Fruit fly (Drosophila melanogaster) whole organism, embryonic: ENCODE data around the gene CG10470.

Experiments used
- Antp ChIP-seq: fragments of 200-800 bp; sonication (Bioruptor generic); optimal IDR thresholded peaks from 3 replicates; lab custom pipeline; 2016; ENCODE audit warnings: missing biosample characterization, missing genetic modification characterization
- Atf-2 ChIP-seq: fragments of 200-800 bp; sonication (Bioruptor generic); optimal IDR thresholded peaks from 2 replicates; lab custom pipeline; 2016; ENCODE audit warnings: missing biosample characterization, missing genetic modification characterization
- Blimp-1 ChIP-seq: fragments of 200-800 bp; sonication (Bioruptor generic); optimal IDR thresholded peaks from 3 replicates; lab custom pipeline; 2018; ENCODE audit warnings: missing biosample characterization, missing genetic modification characterization, mild to moderate bottlenecking, moderate library complexity, missing genetic modification reagents
- Bteb2 ChIP-seq: fragments of 200-800 bp; sonication (Bioruptor generic); optimal IDR thresholded peaks from 2 replicates; lab custom pipeline; 2016; ENCODE audit warnings: missing biosample characterization, missing genetic modification characterization
- CG10321 ChIP-seq: fragments of 200-800 bp; sonication (Bioruptor generic); IDR thresholded peaks from 2 replicates; pipeline ENCODE4 v1.3.6; 2022; ENCODE audit warnings: missing biosample characterization, missing genetic modification characterization
- CG12769 ChIP-seq: fragments of 200-800 bp; sonication (Bioruptor generic); optimal IDR thresholded peaks from 2 replicates; lab custom pipeline; 2019; ENCODE audit warnings: missing biosample characterization, mild to moderate bottlenecking, missing genetic modification characterization, moderate library complexity
- CG13424 ChIP-seq: fragments of 200-800 bp; sonication (Bioruptor generic); optimal IDR thresholded peaks from 2 replicates; lab custom pipeline; 2019; ENCODE audit warnings: missing biosample characterization, mild to moderate bottlenecking, missing genetic modification characterization, moderate library complexity
- CG14710 ChIP-seq: fragments of 200-800 bp; sonication (Bioruptor generic); optimal IDR thresholded peaks from 3 replicates; lab custom pipeline; 2019; ENCODE audit warnings: missing biosample characterization, mild to moderate bottlenecking, missing genetic modification characterization, moderate library complexity
- CG15479 ChIP-seq: fragments of 200-800 bp; sonication (Bioruptor generic); optimal IDR thresholded peaks from 3 replicates; lab custom pipeline; 2019; ENCODE audit warnings: missing biosample characterization, mild to moderate bottlenecking, missing genetic modification characterization, moderate library complexity
- CG17361 ChIP-seq: fragments of 200-800 bp; sonication (Bioruptor generic); IDR thresholded peaks from 3 replicates; pipeline ENCODE4 v1.3.6; 2022; ENCODE audit warnings: missing biosample characterization, missing genetic modification characterization
- CG17612 ChIP-seq: fragments of 200-800 bp; sonication (Bioruptor generic); IDR thresholded peaks from 2 replicates; pipeline ENCODE4 v1.3.6; 2022; ENCODE audit warnings: missing biosample characterization, missing genetic modification characterization
- CG17829 ChIP-seq: fragments of 200-800 bp; optimal IDR thresholded peaks from 2 replicates; lab custom pipeline; 2019; ENCODE audit warnings: missing biosample characterization, mild to moderate bottlenecking, missing genetic modification characterization, moderate library complexity
- CG2678 ChIP-seq: fragments of 200-800 bp; sonication (Bioruptor generic); optimal IDR thresholded peaks from 3 replicates; lab custom pipeline; 2019; ENCODE audit warnings: missing biosample characterization, mild to moderate bottlenecking, missing genetic modification characterization, moderate library complexity
- CG2875 ChIP-seq: fragments of 200-800 bp; sonication (Bioruptor generic); optimal IDR thresholded peaks from 2 replicates; lab custom pipeline; 2017; ENCODE audit warnings: missing biosample characterization, mild to moderate bottlenecking, missing genetic modification characterization, missing genetic modification reagents
- CG30020 ChIP-seq: fragments of 200-800 bp; optimal IDR thresholded peaks from 2 replicates; lab custom pipeline; 2019; ENCODE audit warnings: missing biosample characterization, mild to moderate bottlenecking, missing genetic modification characterization, moderate library complexity
- CG31224 ChIP-seq: fragments of 200-800 bp; sonication (Bioruptor generic); IDR thresholded peaks from 2 replicates; pipeline ENCODE4 v1.3.6; 2022; ENCODE audit warnings: missing biosample characterization, missing genetic modification characterization
- CG31441 ChIP-seq: fragments of 200-800 bp; sonication (Bioruptor generic); IDR thresholded peaks from 2 replicates; pipeline ENCODE4 v1.3.6; 2022; ENCODE audit warnings: missing biosample characterization, missing genetic modification characterization
- CG32532 ChIP-seq: fragments of 200-800 bp; sonication (Bioruptor generic); IDR thresholded peaks from 2 replicates; pipeline ENCODE4 v1.3.6; 2022; ENCODE audit warnings: missing biosample characterization, missing genetic modification characterization
- CG34422 ChIP-seq: fragments of 200-800 bp; sonication (Bioruptor generic); IDR thresholded peaks from 3 replicates; pipeline ENCODE4 v1.3.6; 2022; ENCODE audit warnings: missing biosample characterization, missing genetic modification characterization
- CG3726 ChIP-seq: fragments of 200-800 bp; sonication (Bioruptor generic); IDR thresholded peaks from 3 replicates; pipeline ENCODE4, ENCODE4 v1.3.6; 2022; ENCODE audit warnings: missing biosample characterization, missing genetic modification characterization
- CG3995 ChIP-seq: fragments of 200-800 bp; sonication (Bioruptor generic); optimal IDR thresholded peaks from 3 replicates; lab custom pipeline; 2016; ENCODE audit warnings: missing biosample characterization, missing genetic modification characterization
- CG4424 ChIP-seq: fragments of 200-800 bp; sonication (Bioruptor generic); optimal IDR thresholded peaks from 3 replicates; lab custom pipeline; 2016; ENCODE audit warnings: missing biosample characterization, missing genetic modification characterization
- CG6683 ChIP-seq: fragments of 200-800 bp; sonication (Bioruptor generic); optimal IDR thresholded peaks from 2 replicates; lab custom pipeline; 2017; ENCODE audit warnings: missing biosample characterization, mild to moderate bottlenecking, missing genetic modification characterization, missing genetic modification reagents
- CG6689 ChIP-seq: fragments of 200-800 bp; sonication (Bioruptor generic); IDR thresholded peaks from 2 replicates; pipeline ENCODE4 v1.3.6; 2022; ENCODE audit warnings: missing biosample characterization, missing genetic modification characterization
- CG6813 ChIP-seq: fragments of 200-800 bp; sonication (Bioruptor generic); optimal IDR thresholded peaks from 2 replicates; lab custom pipeline; 2017; ENCODE audit warnings: missing biosample characterization, missing genetic modification characterization, mild to moderate bottlenecking, moderate library complexity, missing genetic modification reagents
- CG9797 ChIP-seq: fragments of 200-800 bp; sonication (Bioruptor generic); optimal IDR thresholded peaks from 3 replicates; lab custom pipeline; 2018; ENCODE audit warnings: missing biosample characterization, mild to moderate bottlenecking, missing genetic modification characterization
- Fer3 ChIP-seq: fragments of 200-800 bp; sonication (Bioruptor generic); optimal IDR thresholded peaks from 2 replicates; lab custom pipeline; 2018; ENCODE audit warnings: missing biosample characterization, mild to moderate bottlenecking, missing genetic modification characterization, moderate library complexity
- HHEX ChIP-seq: fragments of 200-800 bp; sonication (Bioruptor generic); optimal IDR thresholded peaks from 3 replicates; lab custom pipeline; 2017; ENCODE audit warnings: missing biosample characterization, mild to moderate bottlenecking, missing genetic modification characterization, missing genetic modification reagents
- HLH4C ChIP-seq: fragments of 200-800 bp; sonication (Bioruptor generic); IDR thresholded peaks from 3 replicates; pipeline ENCODE4 v1.3.6; 2022; ENCODE audit warnings: missing biosample characterization, missing genetic modification characterization; ENCODE audit not compliant: partially characterized antibody
- HmgZ ChIP-seq: fragments of 200-800 bp; sonication (Bioruptor generic); optimal IDR thresholded peaks from 2 replicates; lab custom pipeline; 2018; ENCODE audit warnings: missing biosample characterization, mild to moderate bottlenecking, missing genetic modification characterization
- Jarid2 ChIP-seq: fragments of 200-800 bp; sonication (Bioruptor generic); optimal IDR thresholded peaks from 3 replicates; lab custom pipeline; 2017; ENCODE audit warnings: mild to moderate bottlenecking, missing biosample characterization, missing genetic modification reagents, missing genetic modification characterization
- MTF-1 ChIP-seq: fragments of 200-800 bp; sonication (Bioruptor generic); optimal IDR thresholded peaks from 2 replicates; lab custom pipeline; 2018; ENCODE audit warnings: missing biosample characterization, mild to moderate bottlenecking, missing genetic modification characterization, borderline replicate concordance
- Vsx1 ChIP-seq: fragments of 200-800 bp; sonication (Bioruptor generic); optimal IDR thresholded peaks from 2 replicates; lab custom pipeline; 2017; ENCODE audit warnings: missing biosample characterization, mild to moderate bottlenecking, missing genetic modification characterization, missing genetic modification reagents
- amos ChIP-seq: fragments of 200-800 bp; sonication (Bioruptor generic); IDR thresholded peaks from 2 replicates; pipeline ENCODE4 v1.3.6; 2022; ENCODE audit warnings: missing biosample characterization, missing genetic modification characterization; ENCODE audit not compliant: partially characterized antibody
- chn ChIP-seq: fragments of 200-800 bp; sonication (Bioruptor generic); optimal IDR thresholded peaks from 2 replicates; lab custom pipeline; 2016; ENCODE audit warnings: missing biosample characterization, missing genetic modification characterization
- crp ChIP-seq, 2 experiments: fragments of 200-800 bp; sonication (Bioruptor generic); optimal IDR thresholded peaks; 2 replicates in 1 of 2; 3 replicates in 1 of 2; lab custom pipeline; 2017; ENCODE audit warnings: missing biosample characterization in 2 of 2, missing genetic modification characterization in 2 of 2, mild to moderate bottlenecking in 1 of 2, moderate library complexity in 1 of 2
- dm ChIP-seq: fragments of 200-800 bp; sonication (Bioruptor generic); optimal IDR thresholded peaks from 3 replicates; lab custom pipeline; 2016; ENCODE audit warnings: missing biosample characterization, missing genetic modification characterization
- dmrt99B ChIP-seq: fragments of 200-800 bp; sonication (Bioruptor generic); optimal IDR thresholded peaks from 2 replicates; lab custom pipeline; 2018; ENCODE audit warnings: missing biosample characterization, mild to moderate bottlenecking, missing genetic modification characterization, moderate library complexity
- dpn ChIP-seq, 2 experiments: fragments of 200-800 bp; sonication (Bioruptor generic); optimal IDR thresholded peaks; 3 replicates each; lab custom pipeline; 2016; ENCODE audit warnings: missing biosample characterization in 2 of 2, missing genetic modification characterization in 2 of 2
- emc ChIP-seq: fragments of 200-800 bp; sonication (Bioruptor generic); optimal IDR thresholded peaks from 2 replicates; lab custom pipeline; 2016; ENCODE audit warnings: missing biosample characterization, missing genetic modification characterization
- fd96Cb ChIP-seq: fragments of 200-800 bp; sonication (Bioruptor generic); optimal IDR thresholded peaks from 2 replicates; lab custom pipeline; 2018; ENCODE audit warnings: missing biosample characterization, mild to moderate bottlenecking, missing genetic modification characterization, moderate library complexity
- grn ChIP-seq: fragments of 200-800 bp; sonication (Bioruptor generic); optimal IDR thresholded peaks from 3 replicates; lab custom pipeline; 2017; ENCODE audit warnings: missing biosample characterization, missing genetic modification characterization
- insv ChIP-seq, 2 experiments: fragments of 200-800 bp; sonication (Bioruptor generic); optimal IDR thresholded peaks; 3 replicates each; lab custom pipeline; 2016 to 2018; ENCODE audit warnings: missing biosample characterization in 2 of 2, missing genetic modification characterization in 2 of 2
- jumu ChIP-seq: fragments of 200-800 bp; sonication (Bioruptor generic); optimal IDR thresholded peaks from 3 replicates; lab custom pipeline; 2016; ENCODE audit warnings: missing biosample characterization, missing genetic modification characterization
- pb ChIP-seq: fragments of 200-800 bp; sonication (Bioruptor generic); optimal IDR thresholded peaks from 3 replicates; lab custom pipeline; 2016; ENCODE audit warnings: missing biosample characterization, missing genetic modification characterization
- run ChIP-seq: fragments of 200-800 bp; sonication (Bioruptor generic); optimal IDR thresholded peaks from 3 replicates; lab custom pipeline; 2018; ENCODE audit warnings: missing biosample characterization, mild to moderate bottlenecking, missing genetic modification characterization
- sisA ChIP-seq: fragments of 200-800 bp; sonication (Bioruptor generic); IDR thresholded peaks from 2 replicates; pipeline ENCODE4 v1.3.6; 2022; ENCODE audit warnings: missing biosample characterization, missing genetic modification characterization
- sqz ChIP-seq: fragments of 200-800 bp; sonication (Bioruptor generic); optimal IDR thresholded peaks from 3 replicates; lab custom pipeline; 2018; ENCODE audit warnings: missing biosample characterization, mild to moderate bottlenecking, missing genetic modification characterization
- tap ChIP-seq: fragments of 200-800 bp; optimal IDR thresholded peaks from 3 replicates; lab custom pipeline; 2019; ENCODE audit warnings: missing biosample characterization, mild to moderate bottlenecking, missing genetic modification characterization, moderate library complexity

The CG10470 gene

DNA sequence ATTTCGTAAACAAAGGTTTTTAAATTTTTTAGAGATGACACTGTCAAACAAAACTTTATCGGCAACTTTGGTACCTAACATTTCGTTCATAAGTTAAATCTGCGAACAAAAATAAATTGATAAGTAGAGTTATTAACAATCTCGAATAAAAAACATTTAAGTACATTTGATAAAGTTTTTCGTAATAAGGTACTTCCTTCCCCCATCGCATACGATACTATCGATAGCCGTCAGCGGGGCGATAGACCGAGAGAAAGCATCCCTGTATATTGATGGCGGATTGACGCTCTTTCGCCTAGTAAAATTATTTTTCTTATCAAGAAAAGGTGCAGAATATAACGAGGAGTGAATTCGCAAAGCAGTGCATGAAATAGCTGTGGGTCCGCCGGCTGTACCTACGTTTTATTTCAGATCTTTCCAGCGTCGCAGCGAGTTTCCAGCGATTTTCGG, 3.7 kb upstream of the CG10470 start, which contains the start of the genes Ttc19 and Acn (continued):
- peak; percentile 91 for TF ChIP-seq jumu (GFP tag; lab: Kevin White, UChicago)
- peak; percentile 80 for TF ChIP-seq Fer3
- TF ChIP-seq tap = peak; percentile 63
- no peak for TF ChIP-seq CG10321
- TF ChIP-seq sisA (GFP tag; lab: Robert Waterston, UW) = peak; percentile 84
- TF ChIP-seq CG12769 (tag; lab: Kevin White, UChicago) = no peak
- TF ChIP-seq CG31441 (GFP tag; lab: Robert Waterston, UW) = no peak; the same call in 1 of the 2 replicates
- peak; percentile 16 for TF ChIP-seq CG3995 (GFP tag; lab: Kevin White, UChicago)
- peak; percentile 78 for TF ChIP-seq CG6689 (GFP tag; lab: Robert Waterston, UW)
- TF ChIP-seq CG32532 = peak; percentile 87
- peak; percentile 90 for TF ChIP-seq Bteb2
- peak; percentile 87 for TF ChIP-seq CG4424 (GFP tag; lab: Kevin White, UChicago)
- peak; percentile 80 for TF ChIP-seq Atf-2 (GFP tag; lab: Kevin White, UChicago)
- no peak for TF ChIP-seq CG15479 (GFP tag; lab: Kevin White, UChicago)
- peak; percentile 95 for TF ChIP-seq amos
- peak; percentile 80 for TF ChIP-seq dm
- TF ChIP-seq dpn (GFP tag; optimal IDR thresholded peaks at IDR 0.05; lab: Kevin White, UChicago) = peak; percentile 72 to 92
- peak; percentile 78 for TF ChIP-seq pb (GFP tag; lab: Kevin White, UChicago)
- no peak for TF ChIP-seq Jarid2 (GFP tag; lab: Kevin White, UChicago)
- no peak for TF ChIP-seq dmrt99B
- TF ChIP-seq MTF-1 (GFP tag; lab: Kevin White, UChicago) = no peak
- peak; percentile 82 for TF ChIP-seq HmgZ (tag; lab: Kevin White, UChicago)
- TF ChIP-seq CG17361 (GFP tag; lab: Robert Waterston, UW) = peak; percentile 91
- TF ChIP-seq CG17612 (GFP tag; lab: Robert Waterston, UW) = peak; percentile 34; the same call in 1 of the 2 replicates
- peak; percentile 60 for TF ChIP-seq fd96Cb (tag; lab: Kevin White, UChicago)
- no peak for TF ChIP-seq grn (GFP tag; lab: Kevin White, UChicago)
- TF ChIP-seq sqz (GFP tag; lab: Kevin White, UChicago) = no peak
- peak in 1 of 2 experiments; percentile 58 for TF ChIP-seq crp (GFP tag; optimal IDR thresholded peaks at IDR 0.05; lab: Kevin White, UChicago)
- TF ChIP-seq CG6813 (GFP tag; lab: Kevin White, UChicago) = peak; percentile 23
- TF ChIP-seq CG2875 (GFP tag; lab: Kevin White, UChicago) = peak; percentile 65
- TF ChIP-seq emc (GFP tag; lab: Kevin White, UChicago) = peak; percentile 65
- peak; percentile 62; the same call in 1 of the 3 replicates for TF ChIP-seq CG3726
- TF ChIP-seq CG17829 (tag; lab: Kevin White, UChicago) = peak; percentile 87
- no peak for TF ChIP-seq Vsx1 (GFP tag; lab: Kevin White, UChicago)
- peak; percentile 87 for TF ChIP-seq CG13424
- peak; percentile 90 for TF ChIP-seq CG14710 (tag; lab: Kevin White, UChicago)
- TF ChIP-seq CG31224 = peak; percentile 82
- TF ChIP-seq CG34422 (GFP tag; lab: Robert Waterston, UW) = peak; percentile 92
- peak; percentile 57 for TF ChIP-seq HHEX (GFP tag; lab: Kevin White, UChicago)
- TF ChIP-seq insv (GFP tag; optimal IDR thresholded peaks at IDR 0.05; lab: Kevin White, UChicago) = peak in 1 of 2 experiments; percentile 66
- TF ChIP-seq chn (GFP tag; lab: Kevin White, UChicago) = peak; percentile 91
- TF ChIP-seq HLH4C (GFP tag; lab: Robert Waterston, UW) = peak; percentile 92
- TF ChIP-seq Antp (GFP tag; lab: Kevin White, UChicago) = peak; percentile 88
- no peak for TF ChIP-seq run (tag; lab: Kevin White, UChicago)
- TF ChIP-seq CG30020 (tag; lab: Kevin White, UChicago) = peak; percentile 83
- TF ChIP-seq Blimp-1 (GFP tag; lab: Kevin White, UChicago) = peak; percentile 71
- peak; percentile 24 for TF ChIP-seq CG6683 (GFP tag; lab: Kevin White, UChicago)
- TF ChIP-seq CG9797 = peak; percentile 39
- TF ChIP-seq CG2678 = peak; percentile 85
